Fruit fly (Drosophila melanogaster) whole organism, embryonic: ENCODE data around the gene GlyRS.
A peak's percentile ranks its signal among the peaks of the same experiment; 100 is the strongest.

ENCODE experiments used
- ATbp ChIP-seq: fragments of 200-800 bp; sonication (Bioruptor generic); optimal IDR thresholded peaks from 2 replicates; lab custom pipeline; 2017; ENCODE audit warnings: missing biosample characterization, mild to moderate bottlenecking, missing genetic modification characterization, missing genetic modification reagents
- Aef1 ChIP-seq: fragments of 200-800 bp; sonication (Bioruptor generic); IDR thresholded peaks from 3 replicates; pipeline ENCODE4 v1.3.6; 2022; ENCODE audit warnings: missing biosample characterization, missing genetic modification characterization
- Antp ChIP-seq: fragments of 200-800 bp; sonication (Bioruptor generic); optimal IDR thresholded peaks from 3 replicates; lab custom pipeline; 2016; ENCODE audit warnings: missing biosample characterization, missing genetic modification characterization
- C15 ChIP-seq: fragments of 200-800 bp; sonication (Bioruptor generic); IDR thresholded peaks from 3 replicates; pipeline ENCODE4 v1.3.6; 2022; ENCODE audit warnings: missing biosample characterization, missing genetic modification characterization
- CG10267 ChIP-seq: fragments of 200-800 bp; sonication (Bioruptor generic); optimal IDR thresholded peaks from 2 replicates; lab custom pipeline; 2018; ENCODE audit warnings: missing biosample characterization, mild to moderate bottlenecking, missing genetic modification characterization, moderate library complexity
- CG10654 ChIP-seq: fragments of 200-800 bp; sonication (Bioruptor generic); optimal IDR thresholded peaks from 2 replicates; lab custom pipeline; 2016; ENCODE audit warnings: missing biosample characterization, missing genetic modification characterization
- CG12155 ChIP-seq: fragments of 200-800 bp; sonication (Bioruptor generic); optimal IDR thresholded peaks from 3 replicates; lab custom pipeline; 2016; ENCODE audit warnings: missing biosample characterization, missing genetic modification characterization
- CG14965 ChIP-seq: fragments of 200-800 bp; sonication (Bioruptor generic); optimal IDR thresholded peaks from 2 replicates; lab custom pipeline; 2016; ENCODE audit warnings: missing biosample characterization, missing genetic modification characterization, borderline replicate concordance
- CG31441 ChIP-seq: fragments of 200-800 bp; sonication (Bioruptor generic); IDR thresholded peaks from 2 replicates; pipeline ENCODE4 v1.3.6; 2022; ENCODE audit warnings: missing biosample characterization, missing genetic modification characterization
- CG3281 ChIP-seq: fragments of 200-800 bp; sonication (Bioruptor generic); optimal IDR thresholded peaks from 3 replicates; lab custom pipeline; 2017; ENCODE audit warnings: missing biosample characterization, mild to moderate bottlenecking, missing genetic modification characterization
- CG5180 ChIP-seq: fragments of 200-800 bp; sonication (Bioruptor generic); optimal IDR thresholded peaks from 3 replicates; lab custom pipeline; 2017; ENCODE audit warnings: missing biosample characterization, missing genetic modification characterization, mild to moderate bottlenecking, moderate library complexity, missing genetic modification reagents
- CG6813 ChIP-seq: fragments of 200-800 bp; sonication (Bioruptor generic); optimal IDR thresholded peaks from 2 replicates; lab custom pipeline; 2017; ENCODE audit warnings: missing biosample characterization, missing genetic modification characterization, mild to moderate bottlenecking, moderate library complexity, missing genetic modification reagents
- CG7786 ChIP-seq: fragments of 200-800 bp; sonication (Bioruptor generic); optimal IDR thresholded peaks from 2 replicates; lab custom pipeline; 2016; ENCODE audit warnings: missing biosample characterization, missing genetic modification characterization
- CG7987 ChIP-seq: fragments of 200-800 bp; sonication (Bioruptor generic); optimal IDR thresholded peaks from 2 replicates; lab custom pipeline; 2018; ENCODE audit warnings: missing biosample characterization, mild to moderate bottlenecking, missing genetic modification characterization, moderate library complexity
- CTCF ChIP-seq: fragments of 200-800 bp; sonication (Bioruptor generic); optimal IDR thresholded peaks from 2 replicates; lab custom pipeline; 2017; ENCODE audit warnings: missing biosample characterization, mild to moderate bottlenecking, missing genetic modification characterization, moderate library complexity
- Doc2 ChIP-seq: fragments of 200-800 bp; sonication (Bioruptor generic); IDR thresholded peaks from 2 replicates; pipeline ENCODE4 v1.3.6; 2022; ENCODE audit warnings: missing biosample characterization, missing genetic modification characterization
- Dref ChIP-seq: fragments of 200-800 bp; sonication (Bioruptor generic); IDR thresholded peaks from 2 replicates; pipeline ENCODE4 v1.3.6; 2022; ENCODE audit warnings: missing biosample characterization, missing genetic modification characterization
- Ets97D ChIP-seq: fragments of 200-800 bp; sonication (Bioruptor generic); optimal IDR thresholded peaks from 3 replicates; lab custom pipeline; 2016; ENCODE audit warnings: missing biosample characterization, missing genetic modification characterization
- HmgZ ChIP-seq: fragments of 200-800 bp; sonication (Bioruptor generic); optimal IDR thresholded peaks from 2 replicates; lab custom pipeline; 2018; ENCODE audit warnings: missing biosample characterization, mild to moderate bottlenecking, missing genetic modification characterization
- Hmr ChIP-seq: fragments of 200-800 bp; sonication (Bioruptor generic); optimal IDR thresholded peaks from 3 replicates; lab custom pipeline; 2017; ENCODE audit warnings: mild to moderate bottlenecking, missing biosample characterization, missing genetic modification reagents, missing genetic modification characterization
- Hr39 ChIP-seq: fragments of >200 bp; optimal IDR thresholded peaks from 2 replicates; lab custom pipeline; 2017
- MESR4 ChIP-seq: fragments of 200-800 bp; sonication (Bioruptor generic); optimal IDR thresholded peaks from 2 replicates; lab custom pipeline; 2018; ENCODE audit warnings: missing biosample characterization, mild to moderate bottlenecking, missing genetic modification characterization, moderate library complexity
- Mes4 ChIP-seq: fragments of 200-800 bp; sonication (Bioruptor generic); optimal IDR thresholded peaks from 2 replicates; lab custom pipeline; 2016; ENCODE audit warnings: missing biosample characterization, missing genetic modification characterization
- NC2α ChIP-seq: fragments of 200-800 bp; sonication (Bioruptor generic); optimal IDR thresholded peaks from 2 replicates; lab custom pipeline; 2016; ENCODE audit warnings: missing biosample characterization, missing genetic modification characterization
- Oaz ChIP-seq: fragments of 200-800 bp; sonication (Bioruptor generic); IDR thresholded peaks from 2 replicates; pipeline ENCODE4 v1.3.6; 2022; ENCODE audit warnings: missing biosample characterization, missing genetic modification characterization
- Oli ChIP-seq: fragments of 200-800 bp; sonication (Bioruptor generic); optimal IDR thresholded peaks from 2 replicates; lab custom pipeline; 2018; ENCODE audit warnings: missing biosample characterization, mild to moderate bottlenecking, missing genetic modification characterization, moderate library complexity
- Ptx1 ChIP-seq: fragments of 200-800 bp; sonication (Bioruptor generic); IDR thresholded peaks from 2 replicates; pipeline ENCODE4 v1.3.6; 2022; ENCODE audit warnings: missing biosample characterization, missing genetic modification characterization
- Xrp1 ChIP-seq: fragments of 200-800 bp; sonication (Bioruptor generic); IDR thresholded peaks from 2 replicates; pipeline ENCODE4 v1.3.6; 2022; ENCODE audit warnings: missing biosample characterization, missing genetic modification characterization
- ap ChIP-seq: fragments of 200-800 bp; sonication (Bioruptor generic); IDR thresholded peaks from 2 replicates; pipeline ENCODE4 v1.3.6; 2022; ENCODE audit warnings: missing biosample characterization, missing genetic modification characterization
- bbx ChIP-seq: fragments of 200-800 bp; sonication (Bioruptor generic); IDR thresholded peaks from 2 replicates; pipeline ENCODE4 v1.3.6; 2022; ENCODE audit warnings: missing biosample characterization, missing genetic modification characterization; ENCODE audit not compliant: partially characterized antibody
- cas ChIP-seq: fragments of 200-800 bp; sonication (Bioruptor generic); IDR thresholded peaks from 2 replicates; pipeline ENCODE4 v1.3.6; 2022; ENCODE audit warnings: missing biosample characterization, missing genetic modification characterization
- en ChIP-seq: fragments of 200-800 bp; sonication (Bioruptor generic); optimal IDR thresholded peaks from 2 replicates; lab custom pipeline; 2016; ENCODE audit warnings: missing biosample characterization, missing genetic modification characterization
- esg ChIP-seq: fragments of 200-800 bp; sonication (Bioruptor generic); conservative IDR thresholded peaks from 2 replicates; pipeline ENCODE4 v1.3.6; 2022; ENCODE audit warnings: missing biosample characterization, missing genetic modification characterization
- ewg ChIP-seq: fragments of 200-800 bp; sonication (Bioruptor generic); optimal IDR thresholded peaks from 3 replicates; lab custom pipeline; 2017; ENCODE audit warnings: mild to moderate bottlenecking, missing biosample characterization, missing genetic modification reagents, missing genetic modification characterization
- fd3F ChIP-seq: fragments of 200-800 bp; sonication (Bioruptor generic); optimal IDR thresholded peaks from 2 replicates; lab custom pipeline; 2018; ENCODE audit warnings: missing biosample characterization, mild to moderate bottlenecking, missing genetic modification characterization, moderate library complexity
- gfzf ChIP-seq: fragments of 200-800 bp; sonication (Bioruptor generic); optimal IDR thresholded peaks from 2 replicates; lab custom pipeline; 2016; ENCODE audit warnings: missing biosample characterization, mild to moderate bottlenecking, missing genetic modification characterization, moderate library complexity
- grau ChIP-seq: fragments of 200-800 bp; optimal IDR thresholded peaks from 3 replicates; lab custom pipeline; 2019; ENCODE audit warnings: missing biosample characterization, mild to moderate bottlenecking, missing genetic modification characterization, moderate library complexity
- gt ChIP-seq: fragments of 200-800 bp; sonication (Bioruptor generic); IDR thresholded peaks from 2 replicates; pipeline ENCODE4 v1.3.6; 2022; ENCODE audit warnings: missing biosample characterization, missing genetic modification characterization
- h ChIP-seq: fragments of >200 bp; optimal IDR thresholded peaks from 2 replicates; lab custom pipeline; 2017
- jigr1 ChIP-seq: fragments of 200-800 bp; sonication (Bioruptor generic); IDR thresholded peaks from 3 replicates; pipeline ENCODE4 v1.3.6; 2022; ENCODE audit warnings: missing biosample characterization, missing genetic modification characterization
- jumu ChIP-seq: fragments of 200-800 bp; sonication (Bioruptor generic); optimal IDR thresholded peaks from 3 replicates; lab custom pipeline; 2016; ENCODE audit warnings: missing biosample characterization, missing genetic modification characterization
- ken ChIP-seq: fragments of 200-800 bp; sonication (Bioruptor generic); IDR thresholded peaks from 3 replicates; pipeline ENCODE4 v1.3.6; 2022; ENCODE audit warnings: missing biosample characterization, missing genetic modification characterization
- luna ChIP-seq: fragments of 200-800 bp; sonication (Bioruptor generic); optimal IDR thresholded peaks from 2 replicates; lab custom pipeline; 2016; ENCODE audit warnings: missing biosample characterization, missing genetic modification characterization
- mld ChIP-seq: fragments of 200-800 bp; sonication (Bioruptor generic); IDR thresholded peaks from 3 replicates; pipeline ENCODE4 v1.3.6; 2022; ENCODE audit warnings: missing biosample characterization, missing genetic modification characterization; ENCODE audit not compliant: partially characterized antibody
- nau ChIP-seq: fragments of 200-800 bp; sonication (Bioruptor generic); optimal IDR thresholded peaks from 3 replicates; lab custom pipeline; 2017; ENCODE audit warnings: missing biosample characterization, mild to moderate bottlenecking, missing genetic modification characterization, missing genetic modification reagents
- phol ChIP-seq: fragments of 200-800 bp; sonication (Bioruptor generic); optimal IDR thresholded peaks from 3 replicates; lab custom pipeline; 2018; ENCODE audit warnings: missing biosample characterization, mild to moderate bottlenecking, missing genetic modification characterization, moderate library complexity
- prd ChIP-seq, 3 experiments: fragments of >200 bp in 2 of 3; fragments of 200-800 bp in 1 of 3; sonication (Bioruptor generic) in 1 of 3; optimal IDR thresholded peaks in 2 of 3; IDR thresholded peaks in 1 of 3; 2 replicates in 2 of 3; 3 replicates in 1 of 3; pipeline versions ENCODE4 v1.3.6 to Lab custom; 2017 to 2022; ENCODE audit warnings: missing biosample characterization in 1 of 3, missing genetic modification characterization in 1 of 3
- stwl ChIP-seq: fragments of 200-800 bp; sonication (Bioruptor generic); optimal IDR thresholded peaks from 3 replicates; lab custom pipeline; 2018; ENCODE audit warnings: missing biosample characterization, mild to moderate bottlenecking, missing genetic modification characterization, moderate library complexity
- tin ChIP-seq: fragments of 200-800 bp; sonication (Bioruptor generic); optimal IDR thresholded peaks from 3 replicates; lab custom pipeline; 2016; ENCODE audit warnings: missing biosample characterization, missing genetic modification characterization
- tll ChIP-seq, 2 experiments: fragments of 200-800 bp in 1 of 2; fragments of >200 bp in 1 of 2; sonication (Bioruptor generic) in 1 of 2; optimal IDR thresholded peaks; 2 replicates each; lab custom pipeline; 2017 to 2019; ENCODE audit warnings: missing biosample characterization in 2 of 2, missing genetic modification characterization in 2 of 2, mild to moderate bottlenecking in 1 of 2, moderate library complexity in 1 of 2
- vfl ChIP-seq: fragments of 200-800 bp; sonication (Bioruptor generic); optimal IDR thresholded peaks from 2 replicates; lab custom pipeline; 2016; ENCODE audit warnings: missing biosample characterization, missing genetic modification characterization
- zfh2 ChIP-seq: fragments of 200-800 bp; sonication (Bioruptor generic); optimal IDR thresholded peaks from 2 replicates; lab custom pipeline; 2016; ENCODE audit warnings: missing biosample characterization, missing genetic modification characterization

The GlyRS gene

DNA sequence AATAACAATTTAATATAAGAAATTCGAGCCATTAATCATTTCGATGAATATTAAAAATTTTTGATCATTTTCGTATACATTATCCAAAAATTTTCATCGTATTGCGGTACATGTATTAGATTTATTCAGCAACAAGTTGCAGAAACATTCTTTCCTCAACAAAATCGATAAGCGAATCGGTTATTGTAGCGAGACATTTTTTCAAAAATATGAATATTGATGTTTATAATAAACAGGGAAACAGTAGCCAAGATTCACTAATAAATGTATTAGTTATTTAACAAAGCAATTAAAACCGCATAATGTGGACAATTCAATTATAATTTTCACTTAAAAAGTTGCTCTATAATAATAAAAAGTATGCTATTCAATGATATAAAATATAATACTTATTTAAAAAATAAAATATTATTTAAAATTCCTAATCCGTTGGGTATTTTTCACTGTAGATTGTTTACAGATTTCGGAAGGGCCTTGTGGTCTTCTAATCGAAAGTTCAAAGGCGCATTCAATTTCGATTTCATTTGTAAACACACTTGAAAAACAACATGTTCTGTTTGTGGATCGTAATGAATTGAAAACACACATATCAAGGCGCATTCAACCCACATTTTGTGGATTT lies 5.7 kb upstream of the GlyRS start (continued):
- TF ChIP-seq h (no peak), grau (tag; lab: Kevin White, UChicago) (peak; percentile 61), luna (GFP tag; lab: Kevin White, UChicago) (no peak), en (GFP tag; lab: Kevin White, UChicago) (no peak), CG5180 (GFP tag; lab: Kevin White, UChicago) (no peak), Oli (peak; percentile 5), Dref (GFP tag; lab: Robert Waterston, UW) (no peak), stwl (peak; percentile 4), phol (peak; percentile 24), vfl (no peak), ken (GFP tag; lab: Robert Waterston, UW) (no peak), CG12155 (GFP tag; lab: Kevin White, UChicago) (no peak), Hr39 (lab: Kevin White, UChicago) (no peak), prd (optimal IDR thresholded peaks at IDR 0.05; lab: Kevin White, UChicago) (no peak), prd (GFP tag; IDR thresholded peaks at IDR 0.05; lab: Robert Waterston, UW) (no peak), ewg (GFP tag; lab: Kevin White, UChicago) (no peak), mld (GFP tag; lab: Robert Waterston, UW) (no peak), Aef1 (GFP tag; lab: Robert Waterston, UW) (no peak), cas (no peak), ap (GFP tag; lab: Robert Waterston, UW) (no peak), Hmr (GFP tag; lab: Kevin White, UChicago) (no peak), Ptx1 (GFP tag; lab: Robert Waterston, UW) (no peak), tin (GFP tag; lab: Kevin White, UChicago) (no peak), CG10267 (tag; lab: Kevin White, UChicago) (peak; percentile 27), gt (no peak), NC2α (GFP tag; lab: Kevin White, UChicago) (no peak), CG3281 (GFP tag; lab: Kevin White, UChicago) (no peak), C15 (GFP tag; lab: Robert Waterston, UW) (no peak), CG6813 (GFP tag; lab: Kevin White, UChicago) (no peak), CG31441 (GFP tag; lab: Robert Waterston, UW) (peak; percentile 48), tll (GFP tag; optimal IDR thresholded peaks at IDR 0.05; lab: Kevin White, UChicago) (no peak), Ets97D (GFP tag; lab: Kevin White, UChicago) (no peak), Doc2 (GFP tag; lab: Robert Waterston, UW) (no peak), Oaz (no peak), CG7786 (GFP tag; lab: Kevin White, UChicago) (no peak), zfh2 (GFP tag; lab: Kevin White, UChicago) (no peak), Mes4 (GFP tag; lab: Kevin White, UChicago) (no peak), MESR4 (GFP tag; lab: Kevin White, UChicago) (no peak), CG10654 (GFP tag; lab: Kevin White, UChicago) (no peak), jigr1 (no peak), CG14965 (GFP tag; lab: Kevin White, UChicago) (no peak), CG7987 (GFP tag; lab: Kevin White, UChicago) (no peak), Xrp1 (GFP tag; lab: Robert Waterston, UW) (0 out of 2 replicates have a peak, but pooled peaks have one; percentile 6), HmgZ (tag; lab: Kevin White, UChicago) (no peak), fd3F (GFP tag; lab: Kevin White, UChicago) (no peak), Antp (no peak), bbx (GFP tag; lab: Robert Waterston, UW) (no peak), jumu (no peak), ATbp (no peak), CTCF (GFP tag; lab: Kevin White, UChicago) (no peak), esg (GFP tag; lab: Robert Waterston, UW) (no peak), nau (GFP tag; lab: Kevin White, UChicago) (no peak), gfzf (GFP tag; lab: Kevin White, UChicago) (no peak)
